Worm (Caenorhabditis elegans): ENCODE results near the gene fozi-1.

fozi-1 gene

DNA sequence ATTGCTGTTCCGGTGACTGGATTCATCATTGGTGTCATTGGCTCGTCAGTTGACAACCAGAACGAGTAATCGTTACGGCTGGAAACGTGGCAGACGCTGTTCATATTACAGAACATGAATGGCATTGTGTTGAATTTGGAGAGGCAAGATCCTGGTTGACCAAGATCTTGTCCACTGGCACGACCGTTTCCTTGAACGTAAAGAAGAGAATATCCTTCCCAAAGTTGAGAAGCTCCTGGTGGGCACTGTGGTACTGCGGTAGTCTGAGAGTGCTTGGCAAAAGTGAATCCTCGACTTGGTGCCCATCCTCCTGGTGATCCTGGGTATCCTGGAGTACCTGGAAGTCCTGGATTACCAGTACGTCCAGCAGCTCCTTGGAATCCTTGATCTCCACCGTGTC is 56.4 kb downstream of the fozi-1 start:
- no peak for TF ChIP-seq ama-1 (optimal IDR thresholded peaks at IDR 0.05)

DNA sequence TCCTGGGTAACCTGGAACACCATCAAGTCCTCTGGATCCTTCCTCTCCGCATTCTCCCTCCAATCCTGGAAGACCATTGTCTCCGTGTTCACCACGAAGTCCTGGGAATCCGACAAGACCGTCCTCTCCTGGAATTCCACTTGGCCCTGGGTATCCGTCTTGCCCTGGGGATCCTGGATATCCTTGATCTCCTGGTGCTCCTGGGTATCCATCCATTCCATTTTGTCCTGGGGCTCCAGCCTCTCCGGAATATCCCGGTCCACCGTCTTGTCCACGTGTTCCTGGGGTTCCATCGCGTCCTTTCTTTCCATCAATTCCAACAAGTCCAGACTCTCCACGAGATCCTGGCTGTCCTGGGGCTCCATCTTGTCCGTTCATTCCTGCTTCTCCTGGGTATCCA is 58.4 kb downstream of the fozi-1 start:
- TF ChIP-seq ceh-13 (GFP tag; optimal IDR thresholded peaks at IDR 0.05), result no peak
- 0 out of 2 replicates have a peak, but pooled peaks have one; percentile 13 for TF ChIP-seq sea-1 (GFP tag; conservative IDR thresholded peaks at IDR 0.05)

DNA sequence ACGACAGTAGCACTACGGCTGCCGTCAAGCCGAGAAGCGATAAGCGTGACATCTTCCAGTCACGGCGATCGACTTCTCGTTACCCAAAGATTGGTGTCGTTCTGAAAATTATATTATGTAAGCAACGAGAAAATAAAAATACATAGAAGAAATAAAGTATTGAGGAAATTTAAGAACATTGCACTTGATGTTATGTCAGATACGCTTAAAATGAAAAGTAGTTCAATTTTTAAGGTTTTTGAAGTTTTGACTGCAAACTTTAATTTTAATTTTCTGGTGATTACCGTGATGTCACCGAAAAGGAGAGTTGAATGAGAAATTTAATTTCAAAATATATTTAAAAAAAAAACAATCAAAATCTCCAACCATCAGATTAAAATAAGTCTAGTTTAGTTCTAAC is 62.8 kb downstream of the fozi-1 start, which contains the start of gene emb-9:
Gene emb-9 (minus strand): TSS at position 101 of the 400 bp plus-strand sequence.
- no peak for TF ChIP-seq flt-1 (GFP tag; IDR thresholded peaks at IDR 0.05)
- TF ChIP-seq tbx-11 (GFP tag; IDR thresholded peaks at IDR 0.05), result no peak
- no peak for TF ChIP-seq tbx-37 (GFP tag; conservative IDR thresholded peaks at IDR 0.05)
- no peak for TF ChIP-seq ceh-13 (GFP tag; optimal IDR thresholded peaks at IDR 0.05)
- no peak for TF ChIP-seq B0310.2 (tag; optimal IDR thresholded peaks at IDR 0.05)
- no peak for TF ChIP-seq tra-4 (tag; optimal IDR thresholded peaks at IDR 0.05)

DNA sequence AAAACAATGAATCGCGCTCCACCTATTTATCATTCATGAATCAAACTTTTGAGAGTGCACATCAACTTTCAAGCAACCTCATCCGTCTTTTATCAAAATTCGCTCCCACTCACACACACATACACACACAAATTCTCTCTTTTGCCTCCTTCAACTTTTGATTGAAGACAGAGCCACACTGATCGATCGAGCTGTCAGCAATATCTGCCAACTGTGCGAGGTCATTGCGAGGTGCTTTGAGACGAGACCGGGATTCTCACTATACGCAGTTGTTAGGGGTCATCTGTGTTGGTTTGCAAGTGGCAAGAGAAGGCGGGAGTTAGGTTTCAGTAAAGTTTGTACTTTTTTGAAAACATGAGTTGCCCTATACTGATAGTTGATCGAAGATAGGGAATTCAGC is 64.5 kb downstream of the fozi-1 start:
- TF ChIP-seq hnd-1 (tag; optimal IDR thresholded peaks at IDR 0.05) (no peak), aly-1 (tag; optimal IDR thresholded peaks at IDR 0.05) (no peak), F13C5.2 (tag; optimal IDR thresholded peaks at IDR 0.05) (no peak), tra-4 (tag; optimal IDR thresholded peaks at IDR 0.05) (no peak), pes-1 (GFP tag; IDR thresholded peaks at IDR 0.05) (no peak), hmg-4 (GFP tag; optimal IDR thresholded peaks at IDR 0.05) (no peak), ets-7 (tag; optimal IDR thresholded peaks at IDR 0.05) (no peak), sea-1 (GFP tag; conservative IDR thresholded peaks at IDR 0.05) (no peak), ceh-13 (GFP tag; optimal IDR thresholded peaks at IDR 0.05) (no peak), ceh-36 (tag; optimal IDR thresholded peaks at IDR 0.05) (no peak), flt-1 (GFP tag; IDR thresholded peaks at IDR 0.05) (no peak), hmbx-1 (tag; optimal IDR thresholded peaks at IDR 0.05) (no peak), tbx-11 (GFP tag; IDR thresholded peaks at IDR 0.05) (no peak), scrt-1 (GFP tag; IDR thresholded peaks at IDR 0.05) (no peak), tbx-37 (GFP tag; conservative IDR thresholded peaks at IDR 0.05) (no peak), B0310.2 (tag; optimal IDR thresholded peaks at IDR 0.05) (no peak), ama-1 (optimal IDR thresholded peaks at IDR 0.05) (no peak)

Data from whole organism, early embryonic.